Fruit fly (Drosophila melanogaster): ENCODE results near the gene eg.
A peak's percentile ranks its signal among the peaks of the same experiment; 100 is the strongest.

Gene eg

dm6 chr3L:21839720-21840641 lies 31.5 kb downstream of the eg start (continued):
- TF ChIP-seq cwo (GFP tag; optimal IDR thresholded peaks at IDR 0.05), result peak; percentile 99
- peak; percentile 94 for TF ChIP-seq zfh1 (GFP tag; IDR thresholded peaks at IDR 0.05)
- peak; percentile 61 for TF ChIP-seq CG3995 (GFP tag; optimal IDR thresholded peaks at IDR 0.05)
- TF ChIP-seq Opbp (GFP tag; IDR thresholded peaks at IDR 0.05; ENCODE audit: partially characterized antibody), result no peak
- TF ChIP-seq CG8478 (optimal IDR thresholded peaks at IDR 0.05), result no peak
- TF ChIP-seq kay (GFP tag; optimal IDR thresholded peaks at IDR 0.05), result peak; percentile 92
- peak; percentile 91 for TF ChIP-seq caup (GFP tag; optimal IDR thresholded peaks at IDR 0.05; ENCODE audit: severe bottlenecking)
- peak; percentile 88 for TF ChIP-seq peb (GFP tag; IDR thresholded peaks at IDR 0.05)
- TF ChIP-seq jigr1 (GFP tag; IDR thresholded peaks at IDR 0.05), result peak; percentile 89
- TF ChIP-seq YL-1 (GFP tag; optimal IDR thresholded peaks at IDR 0.05), result peak; percentile 63
- TF ChIP-seq CG13424 (tag; optimal IDR thresholded peaks at IDR 0.05), result peak; percentile 94
- TF ChIP-seq phol (tag; optimal IDR thresholded peaks at IDR 0.05), result peak; percentile 93
- TF ChIP-seq Xbp1 (GFP tag; optimal IDR thresholded peaks at IDR 0.05), result peak; percentile 92
- peak; percentile 93 for TF ChIP-seq Atf6 (GFP tag; IDR thresholded peaks at IDR 0.05)
- peak; percentile 88 for TF ChIP-seq Optix (GFP tag; IDR thresholded peaks at IDR 0.05)
- TF ChIP-seq Asciz (GFP tag; optimal IDR thresholded peaks at IDR 0.05), result peak; percentile 93
- TF ChIP-seq Fer2 (tag; optimal IDR thresholded peaks at IDR 0.05), result peak; percentile 78
- TF ChIP-seq pnt (GFP tag; optimal IDR thresholded peaks at IDR 0.05), result peak; percentile 92
- TF ChIP-seq luna (GFP tag; optimal IDR thresholded peaks at IDR 0.05), result peak; percentile 84
- peak; percentile 14 for TF ChIP-seq pfk (GFP tag; optimal IDR thresholded peaks at IDR 0.05)
- TF ChIP-seq Max (GFP tag; optimal IDR thresholded peaks at IDR 0.05), result peak; percentile 97
- peak; percentile 93 for TF ChIP-seq CG14441 (GFP tag; IDR thresholded peaks at IDR 0.05)
- TF ChIP-seq corto (GFP tag; optimal IDR thresholded peaks at IDR 0.05), result peak; percentile 86
- TF ChIP-seq HHEX (GFP tag; optimal IDR thresholded peaks at IDR 0.05), result peak; percentile 91
- peak; percentile 72 for TF ChIP-seq CG7928 (GFP tag; optimal IDR thresholded peaks at IDR 0.05)
- peak; percentile 75 for TF ChIP-seq CG8359 (GFP tag; optimal IDR thresholded peaks at IDR 0.05; ENCODE audit: borderline replicate concordance)
- peak; percentile 93 for TF ChIP-seq CG6813 (GFP tag; optimal IDR thresholded peaks at IDR 0.05)
- peak; percentile 84 for TF ChIP-seq CG9932 (GFP tag; IDR thresholded peaks at IDR 0.05)
- TF ChIP-seq CG10959 (GFP tag; IDR thresholded peaks at IDR 0.05), result peak; percentile 79
- TF ChIP-seq CG15073 (GFP tag; optimal IDR thresholded peaks at IDR 0.05), result peak; percentile 57
- peak; percentile 94 for TF ChIP-seq CG2120 (GFP tag; optimal IDR thresholded peaks at IDR 0.05)
- TF ChIP-seq CG14014 (GFP tag; IDR thresholded peaks at IDR 0.05), result peak; percentile 90
- peak; percentile 90 for TF ChIP-seq shn (GFP tag; optimal IDR thresholded peaks at IDR 0.05)
- peak; percentile 86 for TF ChIP-seq CG15601 (tag; optimal IDR thresholded peaks at IDR 0.05)
- no peak for TF ChIP-seq ato (GFP tag; IDR thresholded peaks at IDR 0.05; ENCODE audit: partially characterized antibody)
- TF ChIP-seq ase (GFP tag; IDR thresholded peaks at IDR 0.05), result peak; percentile 73; the same call in 2 of the 3 replicates
- TF ChIP-seq Ravus (GFP tag; IDR thresholded peaks at IDR 0.05), result peak; percentile 46
- TF ChIP-seq Jarid2 (GFP tag; optimal IDR thresholded peaks at IDR 0.05), result peak; percentile 80
- TF ChIP-seq Lim3 (GFP tag; IDR thresholded peaks at IDR 0.05), result peak; percentile 65; the same call in 1 of the 2 replicates
- peak; percentile 94 for TF ChIP-seq CG12391 (tag; optimal IDR thresholded peaks at IDR 0.05)
- TF ChIP-seq CG43689 (GFP tag; IDR thresholded peaks at IDR 0.05), result peak; percentile 70
- TF ChIP-seq B-H2 (GFP tag; optimal IDR thresholded peaks at IDR 0.05), result peak; percentile 82
- peak; percentile 92 for TF ChIP-seq CG11456 (GFP tag; IDR thresholded peaks at IDR 0.05)
- TF ChIP-seq gfzf (GFP tag; optimal IDR thresholded peaks at IDR 0.05), result peak; percentile 4
- TF ChIP-seq Sin3A (optimal IDR thresholded peaks at IDR 0.05), result no peak
- peak; percentile 92 for TF ChIP-seq odd (GFP tag; optimal IDR thresholded peaks at IDR 0.05)
- TF ChIP-seq CG10462 (GFP tag; optimal IDR thresholded peaks at IDR 0.05), result peak; percentile 88
- peak; percentile 93 for TF ChIP-seq unpg (GFP tag; optimal IDR thresholded peaks at IDR 0.05)

Measured in whole organism, embryonic.